Worm (Caenorhabditis elegans) whole organism, L4 larva: Measurements from ENCODE around the gene nas-4.

Experiments used
- F10B5.3 ChIP-seq: sonication (generic microtip); optimal IDR thresholded peaks from 2 replicates; lab custom pipeline; 2016; ENCODE audit warnings: mild to moderate bottlenecking, missing genetic modification characterization, missing compliant biosample characterization
- T20F7.1 ChIP-seq: fragments of 200-800 bp; sonication (Bioruptor generic); optimal IDR thresholded peaks from 2 replicates; lab custom pipeline; 2018; ENCODE audit warnings: mild to moderate bottlenecking, missing genetic modification characterization, missing compliant biosample characterization
- T26A8.4 ChIP-seq: fragments of 200-800 bp; sonication (Bioruptor generic); IDR thresholded peaks from 2 replicates; pipeline ENCODE4 v1.3.6; 2022; ENCODE audit warnings: missing genetic modification characterization, missing compliant biosample characterization
- ZK337.2 ChIP-seq: fragments of 200-800 bp; sonication (Bioruptor generic); IDR thresholded peaks from 2 replicates; pipeline ENCODE4 v1.3.6; 2022; ENCODE audit warnings: missing genetic modification reagents, missing genetic modification characterization, missing compliant biosample characterization
- ZK546.5 ChIP-seq, 2 experiments: sonication (generic microtip); optimal IDR thresholded peaks; 2 replicates each; lab custom pipeline; 2017; ENCODE audit warnings: missing biosample characterization in 2 of 2, missing genetic modification characterization in 2 of 2
- aly-2 ChIP-seq: sonication (generic microtip); optimal IDR thresholded peaks from 2 replicates; lab custom pipeline; 2018; ENCODE audit warnings: missing biosample characterization, missing genetic modification characterization
- attf-4 ChIP-seq: sonication (generic microtip); optimal IDR thresholded peaks from 3 replicates; lab custom pipeline; 2017; ENCODE audit warnings: missing biosample characterization, missing genetic modification characterization
- ceh-20 ChIP-seq: fragments of 200-800 bp; sonication (Bioruptor generic); IDR thresholded peaks from 2 replicates; pipeline ENCODE4 v1.3.6; 2022; ENCODE audit warnings: missing genetic modification reagents, missing genetic modification characterization, missing compliant biosample characterization
- ceh-28 ChIP-seq: fragments of 150-350 bp; optimal IDR thresholded peaks from 2 replicates; lab custom pipeline; 2014; ENCODE audit warnings: missing biosample characterization, missing genetic modification reagents, missing genetic modification characterization
- ceh-32 ChIP-seq: sonication (generic microtip); optimal IDR thresholded peaks from 2 replicates; lab custom pipeline; 2016; ENCODE audit warnings: mild to moderate bottlenecking, missing genetic modification characterization, missing compliant biosample characterization; ENCODE audit not compliant: poor library complexity
- ceh-44 ChIP-seq: fragments of 200-800 bp; sonication (Bioruptor generic); IDR thresholded peaks from 2 replicates; pipeline ENCODE4 v1.3.6; 2022; ENCODE audit warnings: missing genetic modification reagents, missing genetic modification characterization, missing compliant biosample characterization
- ceh-62 ChIP-seq: sonication (generic microtip); optimal IDR thresholded peaks from 2 replicates; lab custom pipeline; 2017; ENCODE audit warnings: missing biosample characterization, missing genetic modification characterization
- ceh-82 ChIP-seq: sonication (generic microtip); optimal IDR thresholded peaks from 2 replicates; lab custom pipeline; 2017; ENCODE audit warnings: missing biosample characterization, missing genetic modification characterization
- cey-2 ChIP-seq: sonication (generic microtip); optimal IDR thresholded peaks from 3 replicates; lab custom pipeline; 2017; ENCODE audit warnings: missing genetic modification characterization, mild to moderate bottlenecking, missing compliant biosample characterization, antibody characterized with exemption, borderline replicate concordance; ENCODE audit not compliant: insufficient read depth
- ctbp-1 ChIP-seq: fragments of 200-800 bp; sonication (Bioruptor generic); IDR thresholded peaks from 2 replicates; pipeline ENCODE4 v1.3.6; 2022; ENCODE audit warnings: missing genetic modification reagents, missing genetic modification characterization, missing compliant biosample characterization
- daf-16 ChIP-seq, 3 experiments: sonication (generic microtip); optimal IDR thresholded peaks; 2 replicates each; lab custom pipeline; 2016 to 2017; ENCODE audit warnings: missing genetic modification characterization in 3 of 3, missing genetic modification reagents in 3 of 3, mild to moderate bottlenecking in 2 of 3, missing compliant biosample characterization in 2 of 3, missing biosample characterization in 1 of 3, moderate library complexity in 1 of 3
- daf-8 ChIP-seq: fragments of 200-800 bp; sonication (Bioruptor generic); IDR thresholded peaks from 2 replicates; pipeline ENCODE4 v1.3.6; 2022; ENCODE audit warnings: missing genetic modification characterization, missing compliant biosample characterization
- dmd-6 ChIP-seq: fragments of 200-800 bp; sonication (Bioruptor generic); IDR thresholded peaks from 2 replicates; pipeline ENCODE4 v1.3.6; 2022; ENCODE audit warnings: missing genetic modification reagents, missing genetic modification characterization, missing compliant biosample characterization
- dpl-1 ChIP-seq: fragments of 150-350 bp; optimal IDR thresholded peaks from 2 replicates; lab custom pipeline; 2014; ENCODE audit warnings: missing biosample characterization, missing genetic modification reagents, missing genetic modification characterization
- duxl-1 ChIP-seq: sonication (generic microtip); optimal IDR thresholded peaks from 2 replicates; lab custom pipeline; 2016; ENCODE audit warnings: mild to moderate bottlenecking, missing genetic modification characterization, moderate library complexity, missing compliant biosample characterization; ENCODE audit not compliant: poor library complexity
- egl-43 ChIP-seq: fragments of 200-800 bp; sonication (Bioruptor generic); IDR thresholded peaks from 2 replicates; pipeline ENCODE4 v1.3.6; 2022; ENCODE audit warnings: missing genetic modification reagents, missing genetic modification characterization, missing compliant biosample characterization
- fos-1 ChIP-seq: fragments of 150-350 bp; optimal IDR thresholded peaks from 2 replicates; lab custom pipeline; 2014; ENCODE audit warnings: missing biosample characterization, missing genetic modification characterization
- hlh-11 ChIP-seq: fragments of 200-800 bp; sonication (Bioruptor generic); optimal IDR thresholded peaks from 2 replicates; lab custom pipeline; 2018; ENCODE audit warnings: mild to moderate bottlenecking, missing genetic modification characterization, missing compliant biosample characterization
- hlh-30 ChIP-seq: sonication (generic microtip); optimal IDR thresholded peaks from 2 replicates; lab custom pipeline; 2017; ENCODE audit warnings: antibody characterized with exemption, mild to moderate bottlenecking, missing genetic modification characterization, missing compliant biosample characterization; ENCODE audit not compliant: insufficient read depth
- jun-1 ChIP-seq: fragments of 150-350 bp; optimal IDR thresholded peaks from 2 replicates; lab custom pipeline; 2014; ENCODE audit warnings: missing biosample characterization, missing genetic modification reagents, missing genetic modification characterization
- lim-7 ChIP-seq: fragments of 200-800 bp; sonication (Bioruptor generic); IDR thresholded peaks from 2 replicates; pipeline ENCODE4 v1.3.6; 2022; ENCODE audit warnings: missing genetic modification characterization, missing compliant biosample characterization
- lin-1 ChIP-seq: fragments of 200-800 bp; sonication (Bioruptor generic); IDR thresholded peaks from 2 replicates; pipeline ENCODE4 v1.3.6; 2022; ENCODE audit warnings: missing genetic modification reagents, missing genetic modification characterization, missing compliant biosample characterization
- lin-29 ChIP-seq: fragments of 200-800 bp; sonication (Bioruptor generic); IDR thresholded peaks from 2 replicates; pipeline ENCODE4 v1.3.6; 2022; ENCODE audit warnings: missing genetic modification reagents, missing genetic modification characterization, missing compliant biosample characterization
- madf-5 ChIP-seq, 2 experiments: fragments of 200-800 bp; sonication (Bioruptor generic); IDR thresholded peaks; 2 replicates each; pipeline ENCODE4 v1.3.6; 2022; ENCODE audit warnings: missing compliant biosample characterization in 2 of 2, missing genetic modification characterization in 2 of 2
- mep-1 ChIP-seq: fragments of 150-350 bp; sonication (generic microtip); optimal IDR thresholded peaks from 3 replicates; lab custom pipeline; 2014; ENCODE audit warnings: missing biosample characterization, missing genetic modification characterization
- mxl-3 ChIP-seq: fragments of 200-800 bp; sonication (Bioruptor generic); optimal IDR thresholded peaks from 2 replicates; lab custom pipeline; 2018; ENCODE audit warnings: mild to moderate bottlenecking, missing genetic modification characterization, missing compliant biosample characterization
- nhr-102 ChIP-seq: sonication (generic microtip); optimal IDR thresholded peaks from 2 replicates; lab custom pipeline; 2016; ENCODE audit warnings: mild to moderate bottlenecking, missing genetic modification characterization, moderate library complexity, missing compliant biosample characterization
- nhr-11 ChIP-seq: fragments of 150-350 bp; optimal IDR thresholded peaks from 2 replicates; lab custom pipeline; 2014; ENCODE audit warnings: missing biosample characterization, missing genetic modification characterization
- nhr-28 ChIP-seq: fragments of 150-350 bp; optimal IDR thresholded peaks from 2 replicates; lab custom pipeline; 2014; ENCODE audit warnings: missing biosample characterization, missing genetic modification characterization
- nhr-42 ChIP-seq: fragments of 200-800 bp; sonication (Bioruptor generic); IDR thresholded peaks from 2 replicates; pipeline ENCODE4 v1.3.6; 2022; ENCODE audit warnings: missing genetic modification characterization, missing compliant biosample characterization
- nhr-76 ChIP-seq: fragments of 150-350 bp; optimal IDR thresholded peaks from 2 replicates; lab custom pipeline; 2014; ENCODE audit warnings: missing biosample characterization, missing genetic modification characterization
- php-3 ChIP-seq: fragments of 200-800 bp; sonication (Bioruptor generic); IDR thresholded peaks from 2 replicates; pipeline ENCODE4 v1.3.6; 2022; ENCODE audit warnings: missing genetic modification reagents, missing genetic modification characterization, missing compliant biosample characterization
- unc-130 ChIP-seq: sonication (generic microtip); optimal IDR thresholded peaks from 2 replicates; lab custom pipeline; 2016; ENCODE audit warnings: missing genetic modification reagents, missing genetic modification characterization, missing compliant biosample characterization
- unc-39 ChIP-seq: sonication (generic microtip); optimal IDR thresholded peaks from 2 replicates; lab custom pipeline; 2017; ENCODE audit warnings: missing biosample characterization, missing genetic modification characterization
- unc-62 ChIP-seq, 3 experiments: fragments of 150-350 bp in 1 of 3; sonication (generic microtip); optimal IDR thresholded peaks in 2 of 3; peaks in 1 of 3; 1 replicate in 1 of 3; 2 replicates in 2 of 3; lab custom pipeline; 2014 to 2017; ENCODE audit warnings: missing biosample characterization in 3 of 3, missing genetic modification characterization in 3 of 3, missing genetic modification reagents in 3 of 3, missing genotype in 1 of 3
- zag-1 ChIP-seq: fragments of 150-350 bp; optimal IDR thresholded peaks from 2 replicates; lab custom pipeline; 2014; ENCODE audit warnings: missing biosample characterization, missing genetic modification characterization
- ztf-7 ChIP-seq: fragments of 150-350 bp; optimal IDR thresholded peaks from 2 replicates; lab custom pipeline; 2014; ENCODE audit warnings: missing biosample characterization, missing genetic modification characterization

Gene nas-4

DNA sequence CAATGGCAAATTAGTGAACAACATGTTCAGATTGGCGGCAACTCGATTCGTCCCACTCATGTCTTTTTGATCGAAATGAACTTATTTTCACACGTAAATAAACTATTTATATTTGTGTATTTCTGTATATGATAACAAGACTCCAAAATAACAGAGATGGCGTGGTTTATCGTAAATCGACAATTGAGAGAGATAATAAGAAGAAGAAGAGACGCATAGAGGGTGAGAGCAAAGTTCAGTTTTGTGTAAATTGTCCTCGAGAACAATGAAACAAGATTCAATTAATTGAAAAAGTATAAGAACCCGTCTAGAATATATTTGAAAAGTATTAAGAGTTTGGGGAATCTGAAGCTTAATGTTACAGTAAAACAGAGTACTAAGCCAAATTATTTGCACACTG is 4.0 kb downstream of the nas-4 start (continued):
- TF ChIP-seq T20F7.1 (GFP tag; lab: Kevin White, UChicago), result peak; percentile 35
- TF ChIP-seq aly-2, result no peak

DNA sequence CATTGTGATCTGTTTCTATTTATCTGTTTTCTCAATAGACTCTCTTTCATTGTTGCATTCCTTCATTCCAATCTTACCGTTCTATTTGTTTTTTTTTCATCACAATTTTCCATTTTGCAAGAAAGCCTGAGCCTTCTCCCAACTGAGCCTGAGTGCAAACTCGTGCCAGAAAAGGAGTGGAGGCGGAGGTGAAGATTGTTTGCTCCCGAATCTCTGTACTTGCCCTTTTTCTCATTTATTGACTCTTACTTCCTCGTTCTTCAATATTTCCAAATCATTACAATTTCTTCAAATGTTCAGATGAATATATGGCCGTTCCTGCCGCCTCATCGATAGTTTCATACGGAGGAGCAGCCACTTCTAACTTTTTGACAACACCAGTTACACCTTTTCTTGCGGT is 8.6 kb downstream of the nas-4 start, which contains the start of gene let-756:
Gene let-756 (plus strand): TSS at position 301 of the 400 bp plus-strand sequence.
- no peak for TF ChIP-seq T26A8.4 (GFP tag; lab: Robert Waterston, UW)
- TF ChIP-seq T20F7.1 (GFP tag; lab: Kevin White, UChicago), result no peak
- TF ChIP-seq cey-2 (tag; lab: Kevin White, UChicago), result no peak
- TF ChIP-seq mxl-3 (GFP tag; lab: Kevin White, UChicago), result no peak
- TF ChIP-seq zag-1 (tag; lab: Kevin White, UChicago), result no peak
- no peak for TF ChIP-seq nhr-42 (GFP tag; lab: Robert Waterston, UW)
- TF ChIP-seq ceh-82, result no peak
- TF ChIP-seq attf-4 (tag; lab: Kevin White, UChicago), result no peak
- TF ChIP-seq hlh-11, result no peak
- TF ChIP-seq daf-8, result no peak
- TF ChIP-seq php-3 (GFP tag; lab: Robert Waterston, UW), result no peak
- TF ChIP-seq dpl-1, result no peak

- TF ChIP-seq madf-5 (GFP tag; IDR thresholded peaks at IDR 0.05; lab: Robert Waterston, UW), result no peak
- no peak for TF ChIP-seq nhr-76
- no peak for TF ChIP-seq zag-1 (tag; lab: Kevin White, UChicago)
- no peak for TF ChIP-seq ceh-32 (tag; lab: Kevin White, UChicago)
- no peak for TF ChIP-seq fos-1 (tag; lab: Kevin White, UChicago)
- TF ChIP-seq lin-29 (GFP tag; lab: Robert Waterston, UW), result no peak
- no peak for TF ChIP-seq lim-7
- TF ChIP-seq ceh-28 (tag; lab: Kevin White, UChicago), result no peak
- TF ChIP-seq lin-1 (GFP tag; lab: Robert Waterston, UW), result no peak
- no peak for TF ChIP-seq unc-130 (GFP tag; lab: Kevin White, UChicago)
- no peak for TF ChIP-seq ZK337.2 (GFP tag; lab: Robert Waterston, UW)
- no peak for TF ChIP-seq jun-1 (tag; lab: Kevin White, UChicago)
- TF ChIP-seq hlh-11, result peak; percentile 44
- no peak for TF ChIP-seq unc-62 (GFP tag; optimal IDR thresholded peaks at IDR 0.05 in 1 of 2; lab: Kevin White, UChicago)
- TF ChIP-seq unc-62 (tag; optimal IDR thresholded peaks at IDR 0.05; lab: Kevin White, UChicago), result no peak
- TF ChIP-seq egl-43 (GFP tag; lab: Robert Waterston, UW), result no peak
- peak; percentile 52 for TF ChIP-seq nhr-11
- no peak for TF ChIP-seq ztf-7
- no peak for TF ChIP-seq hlh-30
- no peak for TF ChIP-seq unc-39
- TF ChIP-seq ceh-44, result no peak
- TF ChIP-seq dmd-6, result no peak
- no peak for TF ChIP-seq nhr-28
- TF ChIP-seq duxl-1 (tag; lab: Kevin White, UChicago), result no peak
- no peak for TF ChIP-seq F10B5.3 (tag; lab: Kevin White, UChicago)
- no peak for TF ChIP-seq ZK546.5 (tag; optimal IDR thresholded peaks at IDR 0.05; lab: Kevin White, UChicago)
- TF ChIP-seq ceh-62, result no peak
- TF ChIP-seq nhr-102 (tag; lab: Kevin White, UChicago), result no peak
- no peak for TF ChIP-seq mep-1
- 0 out of 2 replicates have a peak, but pooled peaks have one; percentile 27 for TF ChIP-seq ctbp-1
- peak; percentile 29; the same call in 1 of the 2 replicates for TF ChIP-seq ceh-20 (GFP tag; lab: Robert Waterston, UW)
- peak in 1 of 2 experiments; percentile 41 for TF ChIP-seq daf-16 (GFP tag; optimal IDR thresholded peaks at IDR 0.05; lab: Kevin White, UChicago)
- TF ChIP-seq daf-16 (tag; optimal IDR thresholded peaks at IDR 0.05; lab: Kevin White, UChicago), result no peak
Observed at ce11 chrIII:6405121-6405520, 10.3 kb downstream of the nas-4 start.
